Worm (Caenorhabditis elegans) whole organism, midembryonic: ENCODE data around the gene ncx-8.

Experiments used
- cog-1 ChIP-seq: sonication (generic microtip); optimal IDR thresholded peaks from 2 replicates; lab custom pipeline; 2016; ENCODE audit warnings: missing genetic modification characterization, missing compliant biosample characterization
- flt-1 ChIP-seq: fragments of 200-800 bp; sonication (Bioruptor generic); IDR thresholded peaks from 2 replicates; pipeline ENCODE4 v1.3.6; 2022; ENCODE audit warnings: missing genetic modification characterization, missing compliant biosample characterization
- med-1 ChIP-seq: sonication (generic microtip); optimal IDR thresholded peaks from 2 replicates; lab custom pipeline; 2017; ENCODE audit warnings: missing genetic modification characterization, mild to moderate bottlenecking, missing compliant biosample characterization, antibody characterized with exemption, missing genetic modification reagents; ENCODE audit not compliant: insufficient read depth
- tab-1 ChIP-seq: fragments of 200-800 bp; sonication (Bioruptor generic); IDR thresholded peaks from 2 replicates; pipeline ENCODE4 v1.3.6; 2022; ENCODE audit warnings: missing genetic modification characterization, missing compliant biosample characterization
- ztf-23 ChIP-seq: fragments of 200-800 bp; sonication (Bioruptor generic); IDR thresholded peaks from 2 replicates; pipeline ENCODE4 v1.3.6; 2022; ENCODE audit warnings: missing genetic modification reagents, missing genetic modification characterization, missing compliant biosample characterization
- ztf-29 ChIP-seq: fragments of 200-800 bp; sonication (Bioruptor generic); IDR thresholded peaks from 2 replicates; pipeline ENCODE4 v1.3.6; 2022; ENCODE audit warnings: missing genetic modification reagents, missing genetic modification characterization, missing compliant biosample characterization

ce11 chrV:4957619-4958018 lies 29.4 kb downstream of the ncx-8 start:
- no peak for TF ChIP-seq ztf-23 (GFP tag; lab: Robert Waterston, UW)
- no peak for TF ChIP-seq cog-1 (tag; lab: Kevin White, UChicago)
- no peak for TF ChIP-seq tab-1 (GFP tag; lab: Robert Waterston, UW)
- no peak for TF ChIP-seq med-1 (GFP tag; lab: Kevin White, UChicago)
- no peak for TF ChIP-seq flt-1 (GFP tag; lab: Robert Waterston, UW)
- TF ChIP-seq ztf-29 (GFP tag; lab: Robert Waterston, UW), result no peak
